Fruit fly (Drosophila melanogaster): ENCODE measurements around the gene f.
A peak's percentile ranks its signal among the peaks of the same experiment; 100 is the strongest.

The f gene

dm6 chrX:17297070-17297689 lies 64.4 kb downstream of the f start (continued):
- peak; percentile 18 for TF ChIP-seq CG17829 (tag; optimal IDR thresholded peaks at IDR 0.05)
- peak; percentile 38 for TF ChIP-seq PHDP (tag; optimal IDR thresholded peaks at IDR 0.05)
- no peak for TF ChIP-seq zen2 (GFP tag; IDR thresholded peaks at IDR 0.05; ENCODE audit: partially characterized antibody)
- peak; percentile 1 for TF ChIP-seq Hmr (GFP tag; optimal IDR thresholded peaks at IDR 0.05)
- TF ChIP-seq run (tag; optimal IDR thresholded peaks at IDR 0.05) = no peak
- peak; percentile 72 for TF ChIP-seq Drgx (GFP tag; IDR thresholded peaks at IDR 0.05)
- no peak for TF ChIP-seq CG8281 (tag; optimal IDR thresholded peaks at IDR 0.05)
- TF ChIP-seq sc (optimal IDR thresholded peaks at IDR 0.05) = no peak
- peak; percentile 18 for TF ChIP-seq sc (GFP tag; optimal IDR thresholded peaks at IDR 0.05)
- TF ChIP-seq CG17359 (tag; optimal IDR thresholded peaks at IDR 0.05) = peak; percentile 18
- TF ChIP-seq twi (tag; optimal IDR thresholded peaks at IDR 0.05) = no peak
- TF ChIP-seq gt (GFP tag; IDR thresholded peaks at IDR 0.05) = no peak
- no peak for TF ChIP-seq CG33557 (GFP tag; optimal IDR thresholded peaks at IDR 0.05)
- peak; percentile 50; the same call in 1 of the 2 replicates for TF ChIP-seq lmd (GFP tag; IDR thresholded peaks at IDR 0.05)
- TF ChIP-seq CG3281 (GFP tag; optimal IDR thresholded peaks at IDR 0.05) = no peak
- no peak for TF ChIP-seq Kr (GFP tag; optimal IDR thresholded peaks at IDR 0.05)
- no peak for TF ChIP-seq rib (GFP tag; IDR thresholded peaks at IDR 0.05)
- peak; percentile 51 for TF ChIP-seq CG2712 (tag; optimal IDR thresholded peaks at IDR 0.05)
- peak in 1 of 2 experiments; percentile 27 for TF ChIP-seq Hr51 (GFP tag; optimal IDR thresholded peaks at IDR 0.05)
- TF ChIP-seq CG2199 (GFP tag; IDR thresholded peaks at IDR 0.05) = no peak
- TF ChIP-seq pzg (GFP tag; optimal IDR thresholded peaks at IDR 0.05) = no peak
- TF ChIP-seq ewg (GFP tag; optimal IDR thresholded peaks at IDR 0.05) = peak; percentile 44
- TF ChIP-seq Stat92E (GFP tag; optimal IDR thresholded peaks at IDR 0.05) = no peak
- TF ChIP-seq sd (tag; optimal IDR thresholded peaks at IDR 0.05) = no peak
- no peak for TF ChIP-seq BEAF-32 (GFP tag; optimal IDR thresholded peaks at IDR 0.05)
- peak; percentile 67 for TF ChIP-seq Sox102F (GFP tag; optimal IDR thresholded peaks at IDR 0.05)
- peak; percentile 9; the same call in 1 of the 2 replicates for TF ChIP-seq CG4404 (GFP tag; IDR thresholded peaks at IDR 0.05)
- TF ChIP-seq lab (GFP tag; optimal IDR thresholded peaks at IDR 0.05) = peak; percentile 17
- no peak for TF ChIP-seq Dip3 (GFP tag; optimal IDR thresholded peaks at IDR 0.05)
- TF ChIP-seq Nf-YA (GFP tag; IDR thresholded peaks at IDR 0.05) = no peak
- TF ChIP-seq cas (GFP tag; IDR thresholded peaks at IDR 0.05) = no peak
- no peak for TF ChIP-seq odd (GFP tag; optimal IDR thresholded peaks at IDR 0.05)
- TF ChIP-seq so (GFP tag; IDR thresholded peaks at IDR 0.05) = 0 out of 3 replicates have a peak, but pooled peaks have one; percentile 12
- TF ChIP-seq crol (GFP tag; IDR thresholded peaks at IDR 0.05) = no peak
- TF ChIP-seq Lpt (GFP tag; optimal IDR thresholded peaks at IDR 0.05) = no peak
- TF ChIP-seq her (GFP tag; optimal IDR thresholded peaks at IDR 0.05) = no peak
- peak; percentile 23 for TF ChIP-seq chn (GFP tag; optimal IDR thresholded peaks at IDR 0.05)
- TF ChIP-seq toy (GFP tag; IDR thresholded peaks at IDR 0.05) = no peak
- TF ChIP-seq eyg (GFP tag; optimal IDR thresholded peaks at IDR 0.05) = no peak
- TF ChIP-seq gce (GFP tag; IDR thresholded peaks at IDR 0.05) = 0 out of 3 replicates have a peak, but pooled peaks have one; percentile 36
- TF ChIP-seq chinmo (GFP tag; IDR thresholded peaks at IDR 0.05; ENCODE audit: partially characterized antibody) = no peak
- TF ChIP-seq CG32772 (GFP tag; IDR thresholded peaks at IDR 0.05) = no peak
- TF ChIP-seq Lhr (GFP tag; optimal IDR thresholded peaks at IDR 0.05) = peak; percentile 13
- TF ChIP-seq Ets65A (GFP tag) = peak; percentile 65
- TF ChIP-seq CG12659 (GFP tag; optimal IDR thresholded peaks at IDR 0.05) = peak; percentile 7
- TF ChIP-seq CG2120 (GFP tag; optimal IDR thresholded peaks at IDR 0.05) = no peak
- TF ChIP-seq dimm (GFP tag; IDR thresholded peaks at IDR 0.05) = no peak
- no peak for TF ChIP-seq jing (GFP tag; optimal IDR thresholded peaks at IDR 0.05)
- no peak for TF ChIP-seq CG11398 (GFP tag; optimal IDR thresholded peaks at IDR 0.05)
- TF ChIP-seq Myb (GFP tag; optimal IDR thresholded peaks at IDR 0.05) = no peak

All from whole organism, embryonic.